Worm (Caenorhabditis elegans) whole organism, L1 larva: ENCODE measurements around the gene F56D2.2.
A peak's percentile ranks its signal among the peaks of the same experiment; 100 is the strongest.

Source experiments
- C16A3.4 ChIP-seq: fragments of 150-350 bp; optimal IDR thresholded peaks from 2 replicates; lab custom pipeline; 2014; ENCODE audit warnings: missing biosample characterization, missing genetic modification characterization
- F16B12.6 ChIP-seq: fragments of 150-350 bp; optimal IDR thresholded peaks from 2 replicates; lab custom pipeline; 2014; ENCODE audit warnings: missing biosample characterization, missing genetic modification characterization
- blmp-1 ChIP-seq: fragments of 150-350 bp; optimal IDR thresholded peaks from 2 replicates; lab custom pipeline; 2014; ENCODE audit warnings: missing biosample characterization, missing genetic modification characterization
- ceh-8 ChIP-seq: fragments of 200-800 bp; sonication (Bioruptor generic); optimal IDR thresholded peaks from 2 replicates; lab custom pipeline; 2018; ENCODE audit warnings: mild to moderate bottlenecking, missing genetic modification characterization, moderate library complexity, missing compliant biosample characterization
- ceh-90 ChIP-seq: sonication (generic microtip); optimal IDR thresholded peaks from 2 replicates; lab custom pipeline; 2016; ENCODE audit warnings: missing genetic modification characterization, missing compliant biosample characterization
- ces-1 ChIP-seq: fragments of 150-350 bp; optimal IDR thresholded peaks from 2 replicates; lab custom pipeline; 2014; ENCODE audit warnings: missing biosample characterization, missing genetic modification reagents, missing genetic modification characterization
- dpl-1 ChIP-seq, 3 experiments: fragments of 150-350 bp in 2 of 3; sonication (generic microtip) in 1 of 3; optimal IDR thresholded peaks; 2 replicates each; lab custom pipeline; 2014 to 2017; ENCODE audit warnings: missing biosample characterization in 3 of 3, missing genetic modification characterization in 3 of 3, missing genetic modification reagents in 3 of 3
- efl-1 ChIP-seq, 4 experiments: fragments of 150-350 bp; optimal IDR thresholded peaks in 3 of 4; peaks in 1 of 4; 1 replicate in 1 of 4; 2 replicates in 3 of 4; lab custom pipeline; 2014; ENCODE audit warnings: missing biosample characterization in 2 of 4, missing genetic modification characterization in 2 of 4, missing genetic modification reagents in 2 of 4
- efl-3 ChIP-seq: fragments of 200-800 bp; sonication (Bioruptor generic); optimal IDR thresholded peaks from 2 replicates; lab custom pipeline; 2018; ENCODE audit warnings: mild to moderate bottlenecking, missing genetic modification characterization, missing compliant biosample characterization
- egl-27 ChIP-seq, 2 experiments: fragments of 150-350 bp in 1 of 2; sonication (generic microtip); optimal IDR thresholded peaks; 3 replicates each; lab custom pipeline; 2017 to 2018; ENCODE audit warnings: missing biosample characterization in 2 of 2, missing genetic modification characterization in 2 of 2, missing genetic modification reagents in 2 of 2
- elt-3 ChIP-seq, 6 experiments: fragments of 150-350 bp in 1 of 6; sonication (generic microtip); optimal IDR thresholded peaks; 2 replicates each; lab custom pipeline; 2017 to 2018; ENCODE audit warnings: missing biosample characterization in 6 of 6, missing genetic modification characterization in 6 of 6, inconsistent platforms in 1 of 6
- ets-5 ChIP-seq: fragments of 200-800 bp; sonication (Bioruptor generic); IDR thresholded peaks from 2 replicates; pipeline ENCODE4 v1.3.6; 2022; ENCODE audit warnings: missing genetic modification characterization, missing compliant biosample characterization
- fkh-4 ChIP-seq: sonication (generic microtip); optimal IDR thresholded peaks from 2 replicates; lab custom pipeline; 2016; ENCODE audit warnings: missing compliant biosample characterization, missing genetic modification characterization, borderline replicate concordance
- fkh-8 ChIP-seq: sonication (generic microtip); optimal IDR thresholded peaks from 2 replicates; lab custom pipeline; 2016; ENCODE audit warnings: mild to moderate bottlenecking, missing genetic modification characterization, missing compliant biosample characterization
- grh-1 ChIP-seq: fragments of 200-800 bp; sonication (Bioruptor generic); IDR thresholded peaks from 2 replicates; pipeline ENCODE4 v1.3.6; 2022; ENCODE audit warnings: missing genetic modification reagents, missing genetic modification characterization, missing compliant biosample characterization
- hpl-2 ChIP-seq: fragments of 150-350 bp; optimal IDR thresholded peaks from 2 replicates; lab custom pipeline; 2014; ENCODE audit warnings: missing biosample characterization, missing genetic modification reagents, missing genetic modification characterization
- irx-1 ChIP-seq: sonication (generic microtip); optimal IDR thresholded peaks from 2 replicates; lab custom pipeline; 2016; ENCODE audit warnings: missing genetic modification characterization, missing compliant biosample characterization
- lin-13 ChIP-seq: fragments of 150-350 bp; optimal IDR thresholded peaks from 2 replicates; lab custom pipeline; 2014; ENCODE audit warnings: missing biosample characterization, missing genetic modification reagents, missing genetic modification characterization
- lin-14 ChIP-seq: fragments of 200-800 bp; sonication (Bioruptor generic); optimal IDR thresholded peaks from 2 replicates; lab custom pipeline; 2018; ENCODE audit warnings: mild to moderate bottlenecking, missing genetic modification characterization, moderate library complexity, missing compliant biosample characterization
- lin-15B ChIP-seq: fragments of 150-350 bp; sonication (generic microtip); optimal IDR thresholded peaks from 3 replicates; lab custom pipeline; 2014; ENCODE audit warnings: missing biosample characterization, missing genetic modification characterization
- lin-35 ChIP-seq, 2 experiments: fragments of 150-350 bp; optimal IDR thresholded peaks; 2 replicates each; lab custom pipeline; 2014; ENCODE audit warnings: missing biosample characterization in 2 of 2, missing genetic modification characterization in 2 of 2, missing genetic modification reagents in 2 of 2
- lin-39 ChIP-seq: fragments of 150-350 bp; optimal IDR thresholded peaks from 2 replicates; lab custom pipeline; 2014; ENCODE audit warnings: missing biosample characterization, missing genetic modification reagents, missing genetic modification characterization
- lir-3 ChIP-seq: sonication (generic microtip); optimal IDR thresholded peaks from 2 replicates; lab custom pipeline; 2016; ENCODE audit warnings: mild to moderate bottlenecking, missing genetic modification characterization, moderate library complexity, missing compliant biosample characterization; ENCODE audit not compliant: poor library complexity
- lsy-2 ChIP-seq, 2 experiments: fragments of 150-350 bp; optimal IDR thresholded peaks; 2 replicates each; lab custom pipeline; 2014; ENCODE audit warnings: missing biosample characterization in 2 of 2, missing genetic modification characterization in 2 of 2
- mdl-1 ChIP-seq, 2 experiments: fragments of 150-350 bp; optimal IDR thresholded peaks; 2 replicates each; lab custom pipeline; 2014 to 2017; ENCODE audit warnings: missing biosample characterization in 2 of 2, missing genetic modification characterization in 2 of 2, inconsistent platforms in 1 of 2
- mef-2 ChIP-seq: fragments of 150-350 bp; optimal IDR thresholded peaks from 2 replicates; lab custom pipeline; 2014; ENCODE audit warnings: missing biosample characterization, missing genetic modification characterization
- mep-1 ChIP-seq: fragments of 150-350 bp; optimal IDR thresholded peaks from 2 replicates; lab custom pipeline; 2014; ENCODE audit warnings: missing biosample characterization, missing genetic modification characterization
- nhr-19 ChIP-seq: fragments of 200-800 bp; sonication (Bioruptor generic); conservative IDR thresholded peaks from 2 replicates; pipeline ENCODE4 v1.3.6; 2022; ENCODE audit warnings: missing genetic modification characterization, missing compliant biosample characterization
- nhr-20 ChIP-seq: sonication (generic microtip); optimal IDR thresholded peaks from 2 replicates; lab custom pipeline; 2016; ENCODE audit warnings: mild to moderate bottlenecking, missing genetic modification characterization, missing compliant biosample characterization
- nhr-28 ChIP-seq: fragments of 150-350 bp; optimal IDR thresholded peaks from 2 replicates; lab custom pipeline; 2014; ENCODE audit warnings: missing biosample characterization, missing genetic modification characterization
- nhr-47 ChIP-seq: sonication (generic microtip); optimal IDR thresholded peaks from 2 replicates; lab custom pipeline; 2016; ENCODE audit warnings: mild to moderate bottlenecking, missing genetic modification characterization, moderate library complexity, missing compliant biosample characterization
- nhr-77 ChIP-seq: fragments of 150-350 bp; optimal IDR thresholded peaks from 2 replicates; lab custom pipeline; 2014; ENCODE audit warnings: missing biosample characterization, missing genetic modification characterization
- nhr-85 ChIP-seq: sonication (generic microtip); peaks from one replicate; lab custom pipeline; 2016; ENCODE audit warnings: missing genetic modification characterization, inconsistent platforms, missing compliant biosample characterization
- nhr-90 ChIP-seq: sonication (generic microtip); optimal IDR thresholded peaks from 2 replicates; lab custom pipeline; 2016; ENCODE audit warnings: mild to moderate bottlenecking, missing genetic modification characterization, missing compliant biosample characterization; ENCODE audit not compliant: poor library complexity
- pax-3 ChIP-seq: fragments of 200-800 bp; sonication (Bioruptor generic); optimal IDR thresholded peaks from 2 replicates; lab custom pipeline; 2018; ENCODE audit warnings: mild to moderate bottlenecking, missing genetic modification characterization, moderate library complexity, missing compliant biosample characterization
- rnt-1 ChIP-seq: sonication (generic microtip); optimal IDR thresholded peaks from 2 replicates; lab custom pipeline; 2016; ENCODE audit warnings: mild to moderate bottlenecking, missing genetic modification characterization, moderate library complexity, missing compliant biosample characterization
- skn-1 ChIP-seq: fragments of 150-350 bp; optimal IDR thresholded peaks from 2 replicates; lab custom pipeline; 2014; ENCODE audit warnings: missing biosample characterization, missing genetic modification characterization
- snu-23 ChIP-seq: sonication (generic microtip); optimal IDR thresholded peaks from 2 replicates; lab custom pipeline; 2016; ENCODE audit warnings: missing genetic modification characterization, missing compliant biosample characterization
- sptf-1 ChIP-seq: fragments of 150-350 bp; optimal IDR thresholded peaks from 2 replicates; lab custom pipeline; 2014; ENCODE audit warnings: missing biosample characterization, missing genetic modification characterization
- sup-37 ChIP-seq: fragments of 200-800 bp; sonication (Bioruptor generic); optimal IDR thresholded peaks from 2 replicates; lab custom pipeline; 2018; ENCODE audit warnings: mild to moderate bottlenecking, missing genetic modification characterization, missing compliant biosample characterization
- swsn-7 ChIP-seq: sonication (generic microtip); optimal IDR thresholded peaks from 2 replicates; lab custom pipeline; 2016; ENCODE audit warnings: missing genetic modification characterization, missing compliant biosample characterization
- tbx-2 ChIP-seq: sonication (generic microtip); optimal IDR thresholded peaks from 2 replicates; lab custom pipeline; 2016; ENCODE audit warnings: missing genetic modification characterization, missing compliant biosample characterization
- unc-130 ChIP-seq: fragments of 150-350 bp; optimal IDR thresholded peaks from 2 replicates; lab custom pipeline; 2017; ENCODE audit warnings: missing biosample characterization, missing genetic modification characterization, inconsistent platforms
- unc-30 ChIP-seq: sonication (generic microtip); optimal IDR thresholded peaks from 2 replicates; lab custom pipeline; 2017; ENCODE audit warnings: missing biosample characterization, missing genetic modification characterization
- unc-86 ChIP-seq: sonication (generic microtip); optimal IDR thresholded peaks from 2 replicates; lab custom pipeline; 2016; ENCODE audit warnings: missing genetic modification characterization, missing compliant biosample characterization
- xbp-1 ChIP-seq: sonication (generic microtip); optimal IDR thresholded peaks from 2 replicates; lab custom pipeline; 2016; ENCODE audit warnings: missing genetic modification characterization, missing compliant biosample characterization
- zag-1 ChIP-seq: fragments of 150-350 bp; optimal IDR thresholded peaks from 2 replicates; lab custom pipeline; 2014; ENCODE audit warnings: missing biosample characterization, missing genetic modification characterization
- ztf-11 ChIP-seq, 2 experiments: sonication (generic microtip); optimal IDR thresholded peaks; 2 replicates each; lab custom pipeline; 2016 to 2017; ENCODE audit warnings: missing genetic modification characterization in 2 of 2, missing biosample characterization in 1 of 2, missing compliant biosample characterization in 1 of 2
- ztf-4 ChIP-seq: fragments of 150-350 bp; optimal IDR thresholded peaks from 2 replicates; lab custom pipeline; 2014; ENCODE audit warnings: missing biosample characterization, missing genetic modification characterization

The F56D2.2 gene

DNA sequence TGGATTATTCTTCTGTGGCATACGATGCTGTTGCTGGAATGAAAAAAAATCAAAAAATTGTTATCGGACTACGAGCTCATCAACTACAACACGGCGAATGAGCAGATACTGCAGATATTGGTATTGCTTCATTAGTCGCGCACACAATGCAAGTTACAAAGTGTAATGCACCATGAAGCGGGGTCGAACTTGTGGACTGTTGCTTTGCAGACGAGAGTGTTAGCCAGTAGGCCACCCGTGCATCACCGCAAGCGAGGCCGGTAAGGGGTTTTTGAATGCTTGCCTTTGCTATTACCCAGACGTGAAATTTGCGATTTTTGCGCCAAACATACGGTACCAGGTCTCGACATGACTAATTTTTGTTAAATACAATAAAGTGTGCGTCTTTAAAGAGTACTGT is 14.9 kb downstream of the F56D2.2 start (continued):
- peak; percentile 67 to 87 for TF ChIP-seq lin-35 (GFP tag; optimal IDR thresholded peaks at IDR 0.05; lab: Kevin White, UChicago)
- TF ChIP-seq lir-3 (tag; lab: Kevin White, UChicago): peak; percentile 64
- peak; percentile 34 for TF ChIP-seq lin-15B (tag; lab: Kevin White, UChicago)
- peak; percentile 74 for TF ChIP-seq nhr-85 (tag; lab: Kevin White, UChicago)
- TF ChIP-seq snu-23 (GFP tag; lab: Kevin White, UChicago): peak; percentile 88
- TF ChIP-seq F16B12.6: peak; percentile 15
- TF ChIP-seq ces-1 (GFP tag; lab: Kevin White, UChicago): no peak

DNA sequence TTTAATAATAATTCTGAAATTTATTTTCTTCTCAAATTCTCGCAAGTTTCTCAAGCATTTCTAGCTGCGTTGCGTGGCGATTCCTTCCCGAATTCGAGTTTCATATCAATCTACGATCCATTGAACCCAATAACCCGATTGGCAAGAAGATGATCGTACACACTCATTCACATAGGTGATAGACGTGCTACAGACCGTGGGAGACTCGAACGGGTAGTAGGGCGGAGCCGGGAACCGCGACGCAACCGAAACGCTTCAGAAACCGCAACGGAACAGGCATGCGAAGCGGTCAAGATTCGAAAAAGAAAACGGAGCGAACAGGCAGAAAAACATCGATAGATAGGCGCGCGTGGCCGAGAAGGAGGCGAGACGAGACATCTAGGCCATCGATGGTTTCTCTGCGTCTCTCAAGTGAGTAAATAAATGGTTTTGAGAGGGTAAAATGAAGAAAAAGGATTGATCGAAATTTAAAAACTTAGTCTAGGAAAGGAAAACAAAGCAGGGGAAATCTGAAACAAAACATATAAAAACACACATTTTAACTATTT is 16.4 kb downstream of the F56D2.2 start, which contains the start of gene madf-11:
Gene madf-11 (minus strand): TSS at position 51 of the 548 bp plus-strand sequence.
- TF ChIP-seq ets-5 (GFP tag; lab: Robert Waterston, UW) (no peak), ceh-8 (no peak), mdl-1 (tag; optimal IDR thresholded peaks at IDR 0.05; lab: Kevin White, UChicago) (peak in 1 of 2 experiments; percentile 70), lin-39 (tag; lab: Kevin White, UChicago) (no peak), skn-1 (peak; percentile 52), rnt-1 (tag; lab: Kevin White, UChicago) (peak; percentile 92), mep-1 (tag; lab: Kevin White, UChicago) (peak; percentile 76), nhr-19 (peak; percentile 56), zag-1 (tag; lab: Kevin White, UChicago) (no peak), ces-1 (GFP tag; lab: Kevin White, UChicago) (no peak), sup-37 (GFP tag; lab: Kevin White, UChicago) (no peak), lir-3 (tag; lab: Kevin White, UChicago) (peak; percentile 78), ztf-4 (tag; lab: Kevin White, UChicago) (no peak), lin-35 (GFP tag; optimal IDR thresholded peaks at IDR 0.05; lab: Kevin White, UChicago) (peak; percentile 70 to 83), hpl-2 (GFP tag; lab: Kevin White, UChicago) (no peak), tbx-2 (tag; lab: Kevin White, UChicago) (peak; percentile 68), pax-3 (peak; percentile 36), fkh-4 (tag; lab: Kevin White, UChicago) (no peak), unc-86 (tag; lab: Kevin White, UChicago) (peak; percentile 41), nhr-20 (tag; lab: Kevin White, UChicago) (peak; percentile 59), unc-30 (no peak), nhr-28 (tag; lab: Kevin White, UChicago) (no peak), xbp-1 (tag; lab: Kevin White, UChicago) (peak; percentile 58), lin-14 (GFP tag; lab: Kevin White, UChicago) (peak; percentile 90), elt-3 (tag; optimal IDR thresholded peaks at IDR 0.05; lab: Kevin White, UChicago) (peak in 1 of 6 experiments; percentile 33), mef-2 (tag; lab: Kevin White, UChicago) (no peak), irx-1 (tag; lab: Kevin White, UChicago) (peak; percentile 10), lin-13 (GFP tag; lab: Kevin White, UChicago) (peak; percentile 62), lsy-2 (tag; optimal IDR thresholded peaks at IDR 0.05; lab: Kevin White, UChicago) (peak; percentile 66 to 83), nhr-90 (tag; lab: Kevin White, UChicago) (peak; percentile 49), blmp-1 (tag; lab: Kevin White, UChicago) (peak; percentile 75), dpl-1 (GFP tag; optimal IDR thresholded peaks at IDR 0.05; lab: Kevin White, UChicago) (peak; percentile 48 to 76 (median 75)), egl-27 (tag; optimal IDR thresholded peaks at IDR 0.05; lab: Kevin White, UChicago) (no peak), efl-3 (GFP tag; lab: Kevin White, UChicago) (no peak), unc-130 (tag; lab: Kevin White, UChicago) (peak; percentile 68), ceh-90 (tag; lab: Kevin White, UChicago) (peak; percentile 73), efl-1 (optimal IDR thresholded peaks at IDR 0.05; lab: Kevin White, UChicago) (peak; percentile 77 to 88), efl-1 (GFP tag; optimal IDR thresholded peaks at IDR 0.05 in 1 of 2; lab: Kevin White, UChicago) (peak; percentile 74 to 97), nhr-47 (peak; percentile 71), lin-15B (tag; lab: Kevin White, UChicago) (peak; percentile 79), nhr-77 (no peak), swsn-7 (tag; lab: Kevin White, UChicago) (peak; percentile 53), fkh-8 (tag; lab: Kevin White, UChicago) (peak; percentile 66), sptf-1 (tag; lab: Kevin White, UChicago) (no peak), C16A3.4 (tag; lab: Kevin White, UChicago) (peak; percentile 49), grh-1 (no peak), ztf-11 (tag; optimal IDR thresholded peaks at IDR 0.05; lab: Kevin White, UChicago) (peak in 1 of 2 experiments; percentile 69), nhr-85 (tag; lab: Kevin White, UChicago) (peak; percentile 83)
